Worm (Caenorhabditis elegans) whole organism, L4/young adult: ENCODE measurements around the gene odd-1.

Source experiments
- W03F9.2 ChIP-seq: fragments of 150-350 bp; optimal IDR thresholded peaks from 2 replicates; lab custom pipeline; 2014; ENCODE audit warnings: missing biosample characterization, missing genetic modification characterization
- dao-5 ChIP-seq: sonication (generic microtip); optimal IDR thresholded peaks from 2 replicates; lab custom pipeline; 2016; ENCODE audit warnings: missing genotype, missing genetic modification characterization, moderate library complexity, missing compliant biosample characterization
- him-1 ChIP-seq: sonication (generic microtip); optimal IDR thresholded peaks from 2 replicates; lab custom pipeline; 2016; ENCODE audit warnings: missing genotype, missing genetic modification reagents, missing genetic modification characterization, missing compliant biosample characterization

The odd-1 gene

DNA sequence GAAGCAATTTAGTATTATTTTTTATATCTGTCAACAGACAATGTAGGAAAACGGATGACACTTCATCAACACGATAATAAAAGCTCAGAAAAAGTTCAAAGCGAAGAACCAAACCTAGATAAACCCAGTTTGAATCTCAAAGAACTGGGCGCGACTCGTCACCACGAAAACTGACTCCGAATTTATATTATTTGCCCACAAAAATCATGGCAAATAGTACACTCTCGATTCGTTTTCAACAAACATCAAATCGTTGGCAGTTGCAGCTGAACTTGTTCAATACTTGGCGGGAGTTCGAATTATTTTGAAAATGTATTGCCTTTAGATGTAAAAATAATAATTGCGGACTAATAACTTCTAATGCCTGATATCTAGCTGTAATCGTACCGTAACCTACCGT, 25.0 kb upstream of the odd-1 start:
- TF ChIP-seq him-1, result no peak
- no peak for TF ChIP-seq dao-5 (tag; lab: Kevin White, UChicago)
- TF ChIP-seq W03F9.2 (tag; lab: Kevin White, UChicago), result no peak

DNA sequence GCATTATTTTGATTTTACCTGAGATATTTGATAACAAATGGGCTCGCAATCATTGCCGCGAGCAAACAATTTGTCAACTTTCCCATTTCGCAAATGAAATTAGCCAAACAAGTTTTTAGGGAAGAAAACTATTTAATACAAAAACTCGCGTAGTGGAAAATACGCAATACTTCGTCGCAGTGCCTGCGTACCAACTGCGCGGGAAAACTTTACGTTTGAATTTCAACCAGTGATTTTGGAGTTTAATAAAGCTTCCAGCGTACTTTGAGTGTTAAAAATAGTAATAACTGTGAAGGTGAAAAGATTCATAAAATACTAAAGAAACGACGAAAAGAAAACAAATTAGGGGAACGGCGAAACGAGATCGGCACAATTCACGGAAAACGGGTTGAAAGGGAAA, 23.2 kb upstream of the odd-1 start, which contains the start of gene tofu-7:
TSS of gene tofu-7 (minus strand) at position 111 of the 400 bp plus-strand sequence.
- TF ChIP-seq dao-5 (tag; lab: Kevin White, UChicago), result no peak
- no peak for TF ChIP-seq W03F9.2 (tag; lab: Kevin White, UChicago)
- no peak for TF ChIP-seq him-1

DNA sequence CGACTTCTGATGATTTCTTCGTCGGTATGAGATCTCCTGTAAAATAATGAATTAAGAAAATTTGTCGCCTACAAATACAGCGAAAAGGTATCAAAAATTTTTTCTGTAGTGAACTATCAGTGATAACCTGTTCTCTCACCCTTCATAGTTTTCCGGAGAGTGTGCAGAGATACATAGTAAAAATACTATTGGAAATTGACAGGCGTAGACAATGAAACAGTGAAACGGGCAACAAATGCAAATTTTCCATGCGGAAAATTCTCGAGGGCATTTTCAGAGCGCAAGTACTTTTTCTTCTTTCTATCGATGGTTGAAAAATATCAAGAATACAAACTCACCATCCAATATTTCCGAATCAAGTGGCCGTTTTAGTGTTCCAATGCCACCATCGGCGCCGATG, 20.9 kb upstream of the odd-1 start:
- TF ChIP-seq W03F9.2 (tag; lab: Kevin White, UChicago), result no peak
- TF ChIP-seq dao-5 (tag; lab: Kevin White, UChicago), result no peak
- no peak for TF ChIP-seq him-1

DNA sequence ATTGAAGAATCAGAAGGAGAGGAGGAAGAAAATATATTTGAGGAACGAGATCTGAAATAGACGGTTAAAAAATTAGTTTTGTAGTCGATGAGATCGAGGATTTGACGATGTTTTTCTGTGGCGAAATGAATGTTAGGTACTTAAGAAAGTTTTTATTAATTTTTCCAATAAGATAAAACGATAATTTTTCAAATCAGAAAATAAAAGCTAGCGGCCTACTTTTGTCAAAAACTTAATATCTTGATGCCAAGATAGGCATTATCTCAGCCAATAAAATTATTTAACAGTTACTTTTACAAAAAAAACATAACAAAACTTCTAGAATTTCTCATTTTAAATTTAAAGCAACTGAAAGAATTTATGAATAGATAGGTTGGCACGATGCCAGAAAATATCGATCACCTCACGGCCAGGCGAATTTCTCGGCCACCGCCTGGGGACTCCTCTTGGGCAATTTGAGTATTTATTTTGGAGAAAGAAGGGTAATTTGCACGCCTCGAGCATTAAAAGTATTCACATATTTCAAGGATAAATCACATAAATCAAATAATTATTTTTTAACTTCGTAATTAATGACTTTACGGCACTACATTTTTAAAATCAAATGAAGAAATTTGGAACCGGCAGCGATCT, 20.3 kb upstream of the odd-1 start, which contains the start of gene fubl-2:
TSS of gene fubl-2 (minus strand) at position 51 of the 633 bp plus-strand sequence.
- TF ChIP-seq W03F9.2 (tag; lab: Kevin White, UChicago), result peak; percentile 81
- no peak for TF ChIP-seq him-1

DNA sequence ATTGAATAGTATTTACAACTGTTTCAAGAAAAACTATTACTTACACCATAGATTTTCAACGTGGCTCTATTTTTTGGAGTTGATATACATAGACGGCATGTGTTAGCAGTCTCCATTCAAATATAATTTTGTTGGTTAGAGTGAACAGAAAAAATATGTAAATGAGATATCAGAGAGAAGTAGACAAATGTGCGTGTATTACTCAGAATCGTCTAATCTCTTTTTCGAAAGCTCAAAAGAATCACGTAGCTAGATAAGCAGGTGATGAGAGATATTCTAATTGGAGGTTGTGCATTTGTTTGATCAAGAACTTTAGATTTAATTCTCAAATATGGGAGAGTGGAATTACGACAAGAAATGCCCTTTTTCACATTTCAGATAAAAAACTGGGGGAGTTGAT, 17.6 kb upstream of the odd-1 start, which contains the start of gene ZK418.10:
TSS of gene ZK418.10 (minus strand) at position 148 of the 400 bp plus-strand sequence.
- no peak for TF ChIP-seq W03F9.2 (tag; lab: Kevin White, UChicago)
- TF ChIP-seq him-1, result no peak
- no peak for TF ChIP-seq dao-5 (tag; lab: Kevin White, UChicago)

DNA sequence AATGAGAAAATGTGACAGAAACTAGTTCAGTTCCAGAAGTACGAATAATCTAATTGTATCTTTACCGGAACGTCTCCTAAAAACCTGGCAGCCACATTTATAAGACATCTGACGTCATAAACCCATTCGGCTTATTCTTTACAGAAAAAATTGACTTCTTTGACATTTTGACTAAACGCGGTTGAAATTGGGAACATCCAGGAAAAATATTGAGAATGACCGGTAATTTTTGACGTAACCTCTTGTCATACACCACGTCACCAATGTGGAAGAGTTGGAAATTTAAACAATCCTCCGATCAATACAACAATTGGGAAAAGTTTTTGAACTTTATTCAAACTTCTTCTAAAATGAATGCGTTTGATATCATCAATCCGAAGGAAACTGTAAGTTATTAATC, 17.1 kb upstream of the odd-1 start, which contains the start of gene ZK418.2:
TSS of gene ZK418.2 (plus strand) at position 301 of the 400 bp plus-strand sequence.
- TF ChIP-seq dao-5 (tag; lab: Kevin White, UChicago), result no peak
- TF ChIP-seq him-1, result no peak
- no peak for TF ChIP-seq W03F9.2 (tag; lab: Kevin White, UChicago)

DNA sequence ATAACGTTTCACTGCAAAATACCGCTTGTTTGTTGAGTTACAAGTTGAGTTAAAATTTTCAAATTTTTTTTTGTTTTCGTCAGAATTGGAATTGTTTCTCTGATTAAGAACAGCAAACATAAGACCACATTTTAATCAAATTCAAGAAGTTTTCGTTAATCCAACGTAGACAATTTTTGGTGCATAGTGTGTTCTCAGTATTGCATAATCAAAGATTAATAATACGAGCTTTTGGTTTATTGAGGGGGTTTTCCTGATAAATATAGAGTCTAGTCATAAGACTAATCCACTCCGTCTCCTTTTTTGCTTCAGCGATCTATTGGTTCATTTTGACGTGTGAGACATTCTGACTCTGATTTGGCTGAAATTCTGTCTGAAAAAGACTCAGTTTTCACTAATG, 13.0 kb upstream of the odd-1 start, which contains the start of gene nhr-9:
TSS of gene nhr-9 (plus strand) at position 307 of the 400 bp plus-strand sequence.
- no peak for TF ChIP-seq him-1
- TF ChIP-seq W03F9.2 (tag; lab: Kevin White, UChicago), result no peak
- TF ChIP-seq dao-5 (tag; lab: Kevin White, UChicago), result no peak

DNA sequence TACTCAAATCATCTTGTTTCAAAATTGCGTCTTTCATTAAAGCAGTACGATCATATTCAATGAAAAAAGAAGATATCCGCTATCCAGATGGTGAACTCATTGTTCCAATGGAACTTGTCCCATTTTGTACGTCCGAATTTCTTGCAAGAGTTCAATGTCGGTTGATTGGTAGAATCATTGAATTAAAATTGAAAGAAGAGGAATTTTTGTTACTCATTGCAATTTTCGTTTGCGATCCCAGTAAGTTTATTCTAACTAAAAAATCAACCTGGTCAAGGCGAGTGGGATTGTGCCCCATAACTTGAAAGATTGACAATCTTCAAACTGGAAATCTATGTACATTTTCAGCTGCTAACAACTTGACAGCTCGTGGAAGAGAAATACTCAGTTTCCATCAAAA, 11.6 kb upstream of the odd-1 start:
- TF ChIP-seq him-1 (no peak), W03F9.2 (tag; lab: Kevin White, UChicago) (no peak), dao-5 (tag; lab: Kevin White, UChicago) (no peak)

DNA sequence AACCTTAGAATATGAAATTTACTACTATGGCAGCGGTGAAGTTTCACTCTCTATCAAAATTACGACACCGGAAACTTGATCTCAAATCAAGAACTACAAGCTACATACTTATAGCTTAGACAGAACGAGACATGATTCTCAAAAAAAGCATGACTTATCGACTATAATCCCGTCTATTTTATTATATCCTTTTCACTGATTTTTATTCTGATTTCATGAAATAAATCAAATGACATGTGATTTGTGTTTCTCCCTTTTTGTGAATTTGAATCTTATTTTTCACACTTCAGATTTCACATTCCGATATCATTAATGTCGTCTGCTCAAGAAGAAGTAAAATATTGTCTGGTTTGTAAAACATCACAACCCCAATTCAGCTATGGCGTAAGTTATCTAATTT, 8.1 kb upstream of the odd-1 start, which contains the start of gene ZK418.11:
TSS of gene ZK418.11 (plus strand) at position 289 of the 400 bp plus-strand sequence.
- no peak for TF ChIP-seq dao-5 (tag; lab: Kevin White, UChicago)
- TF ChIP-seq him-1, result no peak
- TF ChIP-seq W03F9.2 (tag; lab: Kevin White, UChicago), result no peak

DNA sequence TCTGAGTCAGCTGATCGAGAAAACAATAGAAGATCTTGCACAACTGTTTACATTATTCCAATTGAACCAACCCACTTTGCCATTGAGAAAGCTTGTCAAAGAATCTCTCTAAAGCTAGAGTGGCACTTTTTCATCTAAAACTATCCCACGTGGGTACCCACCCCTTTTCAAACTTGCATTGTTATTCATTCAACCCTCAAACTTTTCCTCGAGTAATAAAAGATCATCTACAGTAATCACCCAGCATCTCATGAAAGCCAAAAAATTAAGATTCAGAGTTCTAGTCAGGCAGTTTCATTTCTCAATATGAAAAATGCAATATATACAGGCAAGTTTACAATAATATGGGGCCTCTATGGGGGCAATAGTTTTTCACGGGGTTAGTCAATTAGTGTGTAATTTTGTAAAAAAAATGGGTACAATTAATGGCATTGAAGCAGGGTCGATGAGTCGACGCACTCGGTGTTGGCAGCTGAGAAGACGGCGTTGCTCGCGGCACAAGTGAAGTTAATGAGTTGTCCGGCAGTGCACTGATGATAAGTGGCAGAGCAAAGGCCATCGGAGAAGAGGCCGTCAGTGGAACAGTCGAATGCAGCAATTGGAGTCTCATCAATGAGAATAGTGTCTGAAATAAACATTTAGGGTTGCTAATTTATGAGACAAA, 6.2 kb upstream of the odd-1 start:
- TF ChIP-seq W03F9.2 (tag; lab: Kevin White, UChicago), result peak; percentile 21
- no peak for TF ChIP-seq dao-5 (tag; lab: Kevin White, UChicago)
- no peak for TF ChIP-seq him-1

DNA sequence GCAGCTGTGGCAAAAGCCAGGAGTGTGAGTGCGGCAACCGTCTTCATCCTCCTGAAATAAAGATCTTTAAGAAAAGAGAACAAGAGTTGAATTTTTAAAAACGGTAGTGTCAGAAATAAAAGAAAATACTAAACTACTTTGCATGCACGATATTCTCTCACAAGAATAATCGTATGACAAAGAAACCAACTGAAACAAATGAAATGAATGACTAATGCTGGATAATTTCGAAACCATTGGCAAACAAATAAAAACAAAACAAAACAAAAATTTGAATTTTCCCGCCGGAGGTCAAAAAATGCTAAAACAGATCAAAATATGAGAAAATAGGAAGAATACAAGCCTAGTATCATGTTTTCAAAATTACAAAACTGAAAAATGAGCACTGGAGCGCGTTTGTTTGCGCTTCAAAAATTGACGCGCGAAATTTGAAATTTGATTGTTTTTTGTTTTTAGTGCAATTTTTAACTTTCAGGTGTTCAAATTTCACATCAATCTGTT, 4.1 kb upstream of the odd-1 start, which contains the start of gene cpg-2:
TSS of gene cpg-2 (minus strand) at position 51 of the 501 bp plus-strand sequence.
- TF ChIP-seq W03F9.2 (tag; lab: Kevin White, UChicago), result no peak
- no peak for TF ChIP-seq him-1
- TF ChIP-seq dao-5 (tag; lab: Kevin White, UChicago), result no peak

DNA sequence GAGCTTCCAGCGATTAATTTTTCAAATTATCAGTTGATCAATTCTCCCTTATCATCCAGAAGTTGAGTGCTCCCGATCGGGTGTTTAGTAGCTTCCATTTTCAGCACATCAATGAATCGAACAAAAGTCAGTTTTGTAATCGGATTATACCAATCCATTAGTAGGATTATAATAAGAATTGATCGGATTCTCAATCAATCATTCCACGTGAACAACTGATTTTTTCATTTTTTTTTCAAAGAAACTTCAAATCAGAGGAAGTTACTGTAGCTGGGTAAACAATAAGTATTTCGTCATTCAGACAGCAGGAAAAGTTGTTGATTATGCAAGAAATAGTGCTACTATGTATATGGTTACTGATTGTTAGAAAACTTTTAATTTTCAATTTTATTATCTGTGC, 1.3 kb upstream of the odd-1 start:
- TF ChIP-seq W03F9.2 (tag; lab: Kevin White, UChicago) (no peak), him-1 (no peak), dao-5 (tag; lab: Kevin White, UChicago) (no peak)

DNA sequence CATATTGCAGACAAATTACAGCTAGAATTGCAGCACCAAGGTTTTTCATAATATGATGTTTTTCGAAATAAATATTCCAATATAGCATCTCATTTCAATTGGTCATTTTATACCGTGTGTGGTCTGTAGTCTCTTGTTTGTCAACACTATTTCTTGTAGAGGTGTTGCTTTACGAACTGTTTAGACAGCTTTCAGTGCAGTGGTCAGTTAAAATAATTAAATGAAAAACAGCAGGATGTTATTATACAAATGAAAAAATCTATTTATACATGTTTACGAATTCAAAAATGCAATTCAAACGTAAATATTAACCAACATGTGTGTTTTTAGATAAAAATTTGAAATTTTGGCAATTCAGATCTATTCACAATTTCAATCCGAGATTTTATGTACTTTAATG, 3.7 kb downstream of the odd-1 start, which contains the start of gene B0280.7:
TSS of gene B0280.7 (minus strand) at position 101 of the 400 bp plus-strand sequence.
- TF ChIP-seq W03F9.2 (tag; lab: Kevin White, UChicago) (no peak), dao-5 (tag; lab: Kevin White, UChicago) (no peak), him-1 (no peak)

DNA sequence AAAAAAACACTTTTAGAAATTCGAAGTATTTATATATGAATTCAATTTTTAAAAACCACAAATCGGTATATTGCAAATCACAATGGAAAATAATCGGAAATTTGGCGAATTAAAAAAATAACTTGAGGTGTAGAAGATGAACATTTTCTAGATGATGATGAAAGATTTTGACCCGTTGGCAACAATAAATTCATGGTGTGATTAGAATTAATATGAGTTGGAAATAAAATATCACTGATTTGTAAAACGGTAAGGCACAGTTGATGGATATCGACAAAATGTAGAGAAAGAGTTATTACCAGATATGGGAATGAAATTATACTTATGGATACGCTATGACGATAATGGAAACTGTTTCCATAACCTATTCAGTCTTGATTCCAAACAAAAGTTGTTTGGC, 4.2 kb downstream of the odd-1 start:
- TF ChIP-seq W03F9.2 (tag; lab: Kevin White, UChicago) (no peak), him-1 (no peak), dao-5 (tag; lab: Kevin White, UChicago) (no peak)
